Worm (Caenorhabditis elegans) whole organism, L2 larva: ENCODE measurements around the gene twk-32.

Experiments
- R02D3.7 ChIP-seq: fragments of 150-350 bp; optimal IDR thresholded peaks from 2 replicates; lab custom pipeline; 2014; ENCODE audit warnings: missing biosample characterization, missing genetic modification characterization
- Y55F3AM.14 ChIP-seq: fragments of 200-800 bp; sonication (Bioruptor generic); optimal IDR thresholded peaks from 2 replicates; lab custom pipeline; 2018; ENCODE audit warnings: mild to moderate bottlenecking, missing genetic modification characterization, missing compliant biosample characterization
- ZK546.5 ChIP-seq: sonication (generic microtip); optimal IDR thresholded peaks from 2 replicates; lab custom pipeline; 2017; ENCODE audit warnings: missing biosample characterization, missing genetic modification characterization
- aly-2 ChIP-seq: fragments of 150-350 bp; optimal IDR thresholded peaks from 2 replicates; lab custom pipeline; 2014; ENCODE audit warnings: missing biosample characterization, missing genetic modification characterization
- ama-1 ChIP-seq: fragments of 150-350 bp; optimal IDR thresholded peaks from 2 replicates; lab custom pipeline; 2018; ENCODE audit warnings: inconsistent platforms
- ceh-16 ChIP-seq: fragments of 150-350 bp; optimal IDR thresholded peaks from 2 replicates; lab custom pipeline; 2014; ENCODE audit warnings: missing biosample characterization, missing genetic modification characterization
- ceh-82 ChIP-seq: fragments of 150-350 bp; optimal IDR thresholded peaks from 2 replicates; lab custom pipeline; 2014; ENCODE audit warnings: missing biosample characterization, missing genetic modification characterization
- crh-2 ChIP-seq: sonication (generic microtip); optimal IDR thresholded peaks from 2 replicates; lab custom pipeline; 2017; ENCODE audit warnings: missing biosample characterization, missing genetic modification characterization
- dmd-4 ChIP-seq: sonication (generic microtip); optimal IDR thresholded peaks from 2 replicates; lab custom pipeline; 2017; ENCODE audit warnings: missing biosample characterization, missing genetic modification characterization
- egl-27 ChIP-seq: sonication (generic microtip); optimal IDR thresholded peaks from 3 replicates; lab custom pipeline; 2017; ENCODE audit warnings: missing biosample characterization, missing genetic modification reagents, missing genetic modification characterization
- elt-1 ChIP-seq: fragments of 150-350 bp; optimal IDR thresholded peaks from 2 replicates; lab custom pipeline; 2014; ENCODE audit warnings: missing biosample characterization, missing genetic modification characterization
- gmeb-1 ChIP-seq: fragments of 150-350 bp; optimal IDR thresholded peaks from 2 replicates; lab custom pipeline; 2014; ENCODE audit warnings: missing biosample characterization, missing genetic modification characterization
- lin-11 ChIP-seq: fragments of 150-350 bp; sonication (generic microtip); optimal IDR thresholded peaks from 2 replicates; lab custom pipeline; 2014; ENCODE audit warnings: missing biosample characterization, missing genetic modification characterization, inconsistent platforms, mixed read lengths
- lin-13 ChIP-seq: fragments of 150-350 bp; optimal IDR thresholded peaks from 2 replicates; lab custom pipeline; 2014; ENCODE audit warnings: missing biosample characterization, missing genetic modification reagents, missing genetic modification characterization
- lin-39 ChIP-seq: fragments of 150-350 bp; optimal IDR thresholded peaks from 2 replicates; lab custom pipeline; 2014; ENCODE audit warnings: missing biosample characterization, missing genetic modification reagents, missing genetic modification characterization
- lsy-2 ChIP-seq, 2 experiments: fragments of 150-350 bp in 1 of 2; sonication (generic microtip) in 1 of 2; optimal IDR thresholded peaks; 2 replicates each; lab custom pipeline; 2014 to 2017; ENCODE audit warnings: missing biosample characterization in 2 of 2, missing genetic modification characterization in 2 of 2
- mab-5 ChIP-seq: fragments of 150-350 bp; optimal IDR thresholded peaks from 2 replicates; lab custom pipeline; 2014; ENCODE audit warnings: missing biosample characterization, missing genetic modification characterization
- mdl-1 ChIP-seq, 2 experiments: fragments of 150-350 bp in 1 of 2; sonication (generic microtip) in 1 of 2; optimal IDR thresholded peaks; 2 replicates each; lab custom pipeline; 2017; ENCODE audit warnings: missing biosample characterization in 2 of 2, missing genetic modification characterization in 2 of 2
- nhr-10 ChIP-seq: sonication (generic microtip); optimal IDR thresholded peaks from 2 replicates; lab custom pipeline; 2017; ENCODE audit warnings: missing biosample characterization, missing genetic modification characterization
- nhr-11 ChIP-seq: fragments of 150-350 bp; optimal IDR thresholded peaks from 2 replicates; lab custom pipeline; 2014; ENCODE audit warnings: missing biosample characterization, missing genetic modification characterization
- nhr-12 ChIP-seq: fragments of 150-350 bp; optimal IDR thresholded peaks from 2 replicates; lab custom pipeline; 2014; ENCODE audit warnings: missing biosample characterization, missing genetic modification characterization
- nhr-129 ChIP-seq: fragments of 150-350 bp; optimal IDR thresholded peaks from 2 replicates; lab custom pipeline; 2014; ENCODE audit warnings: missing biosample characterization, missing genetic modification characterization
- nhr-21 ChIP-seq: fragments of 150-350 bp; optimal IDR thresholded peaks from 2 replicates; lab custom pipeline; 2014; ENCODE audit warnings: missing biosample characterization, missing genetic modification characterization
- nhr-23 ChIP-seq: fragments of 150-350 bp; optimal IDR thresholded peaks from 2 replicates; lab custom pipeline; 2014; ENCODE audit warnings: missing biosample characterization, missing genetic modification reagents, missing genetic modification characterization
- nhr-237 ChIP-seq: fragments of 150-350 bp; optimal IDR thresholded peaks from 2 replicates; lab custom pipeline; 2014; ENCODE audit warnings: missing biosample characterization, missing genetic modification characterization
- nhr-25 ChIP-seq: fragments of 150-350 bp; sonication (generic microtip); optimal IDR thresholded peaks from 3 replicates; lab custom pipeline; 2014; ENCODE audit warnings: missing biosample characterization, missing genetic modification characterization
- nhr-6 ChIP-seq: fragments of 150-350 bp; optimal IDR thresholded peaks from 2 replicates; lab custom pipeline; 2014; ENCODE audit warnings: missing biosample characterization, missing genetic modification characterization
- peb-1 ChIP-seq: fragments of 150-350 bp; optimal IDR thresholded peaks from 2 replicates; lab custom pipeline; 2014; ENCODE audit warnings: missing biosample characterization, missing genetic modification characterization
- sem-4 ChIP-seq: fragments of 150-350 bp; optimal IDR thresholded peaks from 2 replicates; lab custom pipeline; 2014; ENCODE audit warnings: missing biosample characterization, missing genetic modification reagents, missing genetic modification characterization
- skn-1 ChIP-seq: sonication (generic microtip); optimal IDR thresholded peaks from 2 replicates; lab custom pipeline; 2017; ENCODE audit warnings: missing biosample characterization, missing genetic modification characterization
- sma-3 ChIP-seq: sonication (generic microtip); optimal IDR thresholded peaks from 2 replicates; lab custom pipeline; 2016; ENCODE audit warnings: missing genetic modification reagents, missing genetic modification characterization, missing compliant biosample characterization
- sma-9 ChIP-seq, 2 experiments: fragments of 150-350 bp in 1 of 2; sonication (generic microtip) in 1 of 2; optimal IDR thresholded peaks; 2 replicates each; lab custom pipeline; 2014 to 2016; ENCODE audit warnings: missing genetic modification characterization in 2 of 2, mild to moderate bottlenecking in 1 of 2, missing biosample characterization in 1 of 2, missing compliant biosample characterization in 1 of 2, missing genetic modification reagents in 1 of 2, moderate library complexity in 1 of 2
- unc-55 ChIP-seq: fragments of 150-350 bp; sonication (generic microtip); optimal IDR thresholded peaks from 3 replicates; lab custom pipeline; 2014; ENCODE audit warnings: missing biosample characterization, missing genetic modification reagents, missing genetic modification characterization
- ztf-11 ChIP-seq: sonication (generic microtip); optimal IDR thresholded peaks from 2 replicates; lab custom pipeline; 2017; ENCODE audit warnings: missing biosample characterization, missing genetic modification characterization

Gene twk-32

DNA sequence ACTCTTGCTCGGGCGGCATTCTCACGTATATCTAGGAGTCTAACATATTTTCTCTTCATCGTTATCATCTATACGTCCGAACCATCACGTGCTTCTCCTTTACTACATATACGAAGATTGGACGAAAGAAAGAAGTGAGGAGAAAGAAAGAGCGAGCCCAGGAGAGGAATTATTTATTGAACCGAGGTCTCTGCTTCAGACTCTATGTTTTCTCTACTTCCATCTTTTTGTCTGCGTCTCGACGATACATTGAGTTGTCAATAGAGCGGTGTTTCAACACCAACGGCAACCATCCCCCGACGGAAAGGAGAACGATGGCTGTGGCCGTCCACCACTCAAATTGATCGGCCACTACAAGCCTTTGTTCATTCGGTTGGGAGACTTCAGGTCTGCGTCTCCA lies 7.1 kb upstream of the twk-32 start (continued):
- TF ChIP-seq sma-9 (GFP tag; optimal IDR thresholded peaks at IDR 0.05; lab: Kevin White, UChicago) (peak; percentile 88), sma-9 (tag; optimal IDR thresholded peaks at IDR 0.05; lab: Kevin White, UChicago) (no peak)

DNA sequence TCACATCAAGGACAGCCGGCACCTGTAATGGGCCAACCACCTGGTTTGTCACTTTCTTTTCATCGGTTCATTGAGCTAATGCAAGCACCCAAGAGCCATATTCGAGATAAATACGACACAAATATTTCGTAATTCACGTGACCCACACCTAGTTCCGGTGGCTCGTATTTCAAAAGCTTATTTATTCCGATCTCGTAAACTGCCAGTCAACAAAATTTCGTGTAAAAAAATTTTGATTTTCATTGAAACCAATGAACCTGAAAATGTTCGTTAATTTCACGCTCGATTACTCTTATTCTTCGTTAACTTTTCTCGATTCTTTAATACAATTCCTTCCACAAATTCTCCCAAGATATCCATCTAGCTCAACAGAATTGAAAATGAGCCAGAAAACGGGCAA lies 6.3 kb upstream of the twk-32 start:
- TF ChIP-seq ceh-82 (tag; lab: Kevin White, UChicago) (no peak), R02D3.7 (tag; lab: Kevin White, UChicago) (no peak), peb-1 (tag; lab: Kevin White, UChicago) (no peak), unc-55 (GFP tag; lab: Kevin White, UChicago) (no peak), ama-1 (no peak), ztf-11 (tag; lab: Kevin White, UChicago) (no peak), crh-2 (tag; lab: Kevin White, UChicago) (no peak), nhr-11 (tag; lab: Kevin White, UChicago) (no peak), lin-13 (no peak), lin-11 (tag; lab: Kevin White, UChicago) (no peak), ceh-16 (tag; lab: Kevin White, UChicago) (no peak), mdl-1 (tag; optimal IDR thresholded peaks at IDR 0.05; lab: Kevin White, UChicago) (no peak), Y55F3AM.14 (GFP tag; lab: Kevin White, UChicago) (no peak), lin-39 (tag; lab: Kevin White, UChicago) (no peak), gmeb-1 (no peak)

DNA sequence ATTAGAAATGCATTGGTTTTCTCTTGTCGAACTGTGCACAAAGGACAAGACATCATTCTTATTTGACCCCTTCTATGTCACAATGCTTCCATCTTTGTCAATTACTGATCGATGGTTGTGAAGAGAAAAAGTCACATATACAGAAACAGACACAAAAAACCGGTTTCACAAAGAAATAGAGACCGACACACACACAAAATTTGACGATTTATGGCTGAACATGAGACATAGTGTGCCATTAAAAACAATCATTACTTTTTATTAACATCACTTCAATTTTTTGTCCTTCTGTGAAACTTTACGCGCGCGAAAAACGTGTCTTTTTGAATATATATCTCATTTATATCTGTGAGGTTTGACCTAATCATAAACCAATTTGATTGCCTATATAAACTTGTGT lies 5.9 kb upstream of the twk-32 start:
- TF ChIP-seq nhr-129 = peak; percentile 44
- TF ChIP-seq unc-55 (GFP tag; lab: Kevin White, UChicago) = peak; percentile 50
- TF ChIP-seq elt-1 (tag; lab: Kevin White, UChicago) = no peak
- peak; percentile 12 for TF ChIP-seq ama-1
- peak; percentile 18 for TF ChIP-seq sem-4 (tag; lab: Kevin White, UChicago)
- peak; percentile 7 for TF ChIP-seq sma-3 (GFP tag; lab: Kevin White, UChicago)
- TF ChIP-seq ceh-16 (tag; lab: Kevin White, UChicago) = no peak
- no peak for TF ChIP-seq nhr-237 (tag; lab: Kevin White, UChicago)
- TF ChIP-seq dmd-4 = no peak
- TF ChIP-seq nhr-21 (tag; lab: Kevin White, UChicago) = peak; percentile 50
- TF ChIP-seq mab-5 (tag; lab: Kevin White, UChicago) = peak; percentile 57
- TF ChIP-seq nhr-25 (tag; lab: Kevin White, UChicago) = peak; percentile 88

DNA sequence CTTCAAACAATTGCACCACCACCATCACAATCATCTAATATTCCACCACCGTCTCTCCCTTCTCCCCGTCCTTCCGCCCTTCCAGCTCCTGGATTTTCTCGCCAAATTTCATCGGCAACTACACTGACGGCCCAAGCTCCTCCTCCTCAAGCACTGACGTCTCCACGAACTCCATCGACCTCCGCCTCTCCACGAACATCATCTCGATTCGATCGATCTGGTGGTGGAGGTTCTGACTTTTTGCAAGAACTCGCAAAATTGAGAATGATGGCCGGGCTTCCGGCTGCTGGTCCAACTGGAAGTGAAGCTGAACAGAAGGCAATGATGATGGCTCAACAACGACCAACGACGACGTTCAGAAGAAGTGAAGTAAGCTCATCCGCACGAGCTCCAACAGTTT lies 2.4 kb upstream of the twk-32 start:
- TF ChIP-seq aly-2 (tag; lab: Kevin White, UChicago) (no peak), lsy-2 (tag; optimal IDR thresholded peaks at IDR 0.05; lab: Kevin White, UChicago) (no peak), nhr-12 (tag; lab: Kevin White, UChicago) (no peak), nhr-23 (tag; lab: Kevin White, UChicago) (no peak), nhr-11 (tag; lab: Kevin White, UChicago) (no peak), ZK546.5 (no peak), egl-27 (tag; lab: Kevin White, UChicago) (no peak), sem-4 (tag; lab: Kevin White, UChicago) (no peak), dmd-4 (no peak)
- TF ChIP-seq, all 48 proteins: peak for 0

DNA sequence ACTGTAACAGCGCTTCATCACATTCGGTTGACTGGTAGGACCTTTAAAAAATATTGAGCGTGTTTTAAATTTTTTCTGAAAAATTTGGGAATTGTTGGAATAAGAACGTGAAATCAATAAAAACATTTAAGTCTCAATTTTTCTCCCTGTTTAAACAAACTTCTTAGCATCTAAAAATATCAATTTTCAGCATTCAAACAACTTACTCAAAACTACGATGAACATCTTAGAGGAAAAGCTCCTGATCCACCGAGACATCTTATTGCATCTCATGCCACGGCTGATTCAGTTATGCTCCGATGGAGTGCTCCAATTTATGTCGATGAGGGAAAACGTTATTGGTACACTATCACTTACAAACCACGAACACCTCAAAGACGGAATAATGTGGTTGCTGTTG lies 2.7 kb downstream of the twk-32 start:
- TF ChIP-seq nhr-6 (tag; lab: Kevin White, UChicago) = no peak
- no peak for TF ChIP-seq ceh-16 (tag; lab: Kevin White, UChicago)
- no peak for TF ChIP-seq nhr-21 (tag; lab: Kevin White, UChicago)
- TF ChIP-seq lin-11 (tag; lab: Kevin White, UChicago) = no peak
- TF ChIP-seq skn-1 (tag; lab: Kevin White, UChicago) = no peak
- no peak for TF ChIP-seq nhr-10 (tag; lab: Kevin White, UChicago)
- TF ChIP-seq nhr-25 (tag; lab: Kevin White, UChicago) = no peak
